Worm (Caenorhabditis elegans): ENCODE measurements around the gene col-124.

col-124 gene

DNA sequence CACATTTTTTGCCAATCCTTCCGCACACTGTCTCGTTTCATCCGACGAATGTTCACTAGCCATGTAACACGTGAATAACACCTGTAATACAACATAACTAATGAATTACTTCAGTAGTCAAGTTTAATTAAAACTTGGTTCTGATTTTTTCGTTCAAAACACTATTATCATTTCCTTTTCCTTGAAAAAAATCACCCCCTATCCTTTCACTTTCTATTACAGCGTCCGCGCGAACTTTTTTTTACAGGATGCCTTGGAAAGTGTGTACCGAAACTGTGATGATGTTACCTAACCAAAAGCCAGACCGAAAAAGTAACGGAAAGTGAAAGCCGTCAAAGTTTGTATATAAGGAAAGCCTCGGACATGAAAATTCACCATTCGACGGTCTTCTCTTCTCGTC is at the start of gene col-124:
TSS of gene col-124 (plus strand) at position 374 of the 400 bp plus-strand sequence.
- TF ChIP-seq cog-1 (tag; optimal IDR thresholded peaks at IDR 0.05) (no peak), ref-1 (GFP tag; conservative IDR thresholded peaks at IDR 0.05) (no peak), med-1 (GFP tag; optimal IDR thresholded peaks at IDR 0.05; ENCODE audit: insufficient read depth) (no peak), tab-1 (GFP tag; IDR thresholded peaks at IDR 0.05) (no peak), T22C8.4 (GFP tag; IDR thresholded peaks at IDR 0.05) (no peak), flt-1 (GFP tag; IDR thresholded peaks at IDR 0.05) (no peak), ztf-29 (GFP tag; IDR thresholded peaks at IDR 0.05) (no peak), ztf-23 (GFP tag; IDR thresholded peaks at IDR 0.05) (no peak), klf-2 (GFP tag; conservative IDR thresholded peaks at IDR 0.05) (no peak)

- TF ChIP-seq flt-1 (GFP tag; IDR thresholded peaks at IDR 0.05), result no peak
- no peak for TF ChIP-seq cog-1 (tag; optimal IDR thresholded peaks at IDR 0.05)
- TF ChIP-seq T22C8.4 (GFP tag; IDR thresholded peaks at IDR 0.05), result no peak
- TF ChIP-seq tab-1 (GFP tag; IDR thresholded peaks at IDR 0.05), result no peak
- TF ChIP-seq med-1 (GFP tag; optimal IDR thresholded peaks at IDR 0.05; ENCODE audit: insufficient read depth), result no peak
- TF ChIP-seq klf-2 (GFP tag; conservative IDR thresholded peaks at IDR 0.05), result no peak
- no peak for TF ChIP-seq ztf-29 (GFP tag; IDR thresholded peaks at IDR 0.05)
- TF ChIP-seq ref-1 (GFP tag; conservative IDR thresholded peaks at IDR 0.05), result no peak
- no peak for TF ChIP-seq ztf-23 (GFP tag; IDR thresholded peaks at IDR 0.05)
Observed at ce11 chrIV:10170808-10171207, 45.4 kb upstream of the col-124 start.

ce11 chrIV:10174328-10174727 is 41.9 kb upstream of the col-124 start, which contains the start of gene pxf-1:
TSS of gene pxf-1 (minus strand) at chrIV:10174341.
- TF ChIP-seq cog-1 (tag; optimal IDR thresholded peaks at IDR 0.05) (no peak), flt-1 (GFP tag; IDR thresholded peaks at IDR 0.05) (no peak), ztf-29 (GFP tag; IDR thresholded peaks at IDR 0.05) (no peak), klf-2 (GFP tag; conservative IDR thresholded peaks at IDR 0.05) (no peak), T22C8.4 (GFP tag; IDR thresholded peaks at IDR 0.05) (no peak), med-1 (GFP tag; optimal IDR thresholded peaks at IDR 0.05; ENCODE audit: insufficient read depth) (no peak), ztf-23 (GFP tag; IDR thresholded peaks at IDR 0.05) (no peak), tab-1 (GFP tag; IDR thresholded peaks at IDR 0.05) (no peak), ref-1 (GFP tag; conservative IDR thresholded peaks at IDR 0.05) (no peak)

DNA sequence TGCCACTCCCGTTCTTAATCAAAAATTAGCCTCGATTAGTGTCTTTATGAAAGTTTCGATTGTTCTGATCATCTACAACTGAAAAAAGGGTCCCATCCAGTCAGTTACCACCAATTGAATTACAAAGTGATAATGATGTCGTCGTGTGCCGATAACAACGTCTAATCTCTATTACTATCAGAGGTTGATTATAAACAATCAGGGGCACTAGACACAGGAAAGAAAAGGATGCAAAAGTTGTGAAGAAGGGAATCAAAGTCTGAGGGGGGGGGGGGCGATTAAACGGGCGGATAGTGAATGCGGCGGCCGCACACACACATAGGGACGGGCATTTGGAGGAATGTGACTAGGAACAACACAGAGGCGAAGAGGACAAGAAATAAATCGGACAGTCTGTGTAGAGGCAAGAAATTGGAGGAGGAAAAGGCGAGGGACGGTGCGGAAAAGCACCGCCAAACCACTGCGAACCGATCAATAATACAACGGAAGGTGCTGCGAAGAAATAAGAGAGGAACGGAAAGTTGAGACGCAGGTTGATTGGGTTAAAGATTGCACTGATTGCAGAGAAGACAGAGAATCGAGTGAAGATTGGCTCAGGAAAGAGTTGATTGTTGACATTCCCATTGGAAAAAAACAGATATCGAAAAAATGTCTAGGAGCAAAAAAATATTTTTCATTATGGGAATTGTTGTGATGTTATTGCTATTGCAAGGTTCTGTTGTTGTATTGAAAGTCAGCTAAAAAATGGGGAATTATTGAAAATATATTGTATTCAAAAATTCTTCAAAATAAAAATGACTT is 41.1 kb upstream of the col-124 start:
- no peak for TF ChIP-seq klf-2 (GFP tag; conservative IDR thresholded peaks at IDR 0.05)
- no peak for TF ChIP-seq ztf-29 (GFP tag; IDR thresholded peaks at IDR 0.05)
- TF ChIP-seq ztf-23 (GFP tag; IDR thresholded peaks at IDR 0.05), result peak; percentile 55; the same call in 1 of the 2 replicates
- TF ChIP-seq T22C8.4 (GFP tag; IDR thresholded peaks at IDR 0.05), result peak; percentile 73
- no peak for TF ChIP-seq med-1 (GFP tag; optimal IDR thresholded peaks at IDR 0.05; ENCODE audit: insufficient read depth)
- peak; percentile 2 for TF ChIP-seq cog-1 (tag; optimal IDR thresholded peaks at IDR 0.05)
- no peak for TF ChIP-seq ref-1 (GFP tag; conservative IDR thresholded peaks at IDR 0.05)
- 0 out of 2 replicates have a peak, but pooled peaks have one; percentile 45 for TF ChIP-seq tab-1 (GFP tag; IDR thresholded peaks at IDR 0.05)
- TF ChIP-seq flt-1 (GFP tag; IDR thresholded peaks at IDR 0.05), result no peak

ce11 chrIV:10176252-10176730 is 40.0 kb upstream of the col-124 start, which contains the start of gene rack-1:
TSS of gene rack-1 (plus strand) at chrIV:10176680.
- TF ChIP-seq flt-1 (GFP tag; IDR thresholded peaks at IDR 0.05), result no peak
- no peak for TF ChIP-seq klf-2 (GFP tag; conservative IDR thresholded peaks at IDR 0.05)
- no peak for TF ChIP-seq ztf-23 (GFP tag; IDR thresholded peaks at IDR 0.05)
- TF ChIP-seq ref-1 (GFP tag; conservative IDR thresholded peaks at IDR 0.05), result no peak
- no peak for TF ChIP-seq med-1 (GFP tag; optimal IDR thresholded peaks at IDR 0.05; ENCODE audit: insufficient read depth)
- no peak for TF ChIP-seq T22C8.4 (GFP tag; IDR thresholded peaks at IDR 0.05)
- no peak for TF ChIP-seq tab-1 (GFP tag; IDR thresholded peaks at IDR 0.05)
- TF ChIP-seq ztf-29 (GFP tag; IDR thresholded peaks at IDR 0.05), result no peak
- TF ChIP-seq cog-1 (tag; optimal IDR thresholded peaks at IDR 0.05), result no peak

- no peak for TF ChIP-seq med-1 (GFP tag; optimal IDR thresholded peaks at IDR 0.05; ENCODE audit: insufficient read depth)
- TF ChIP-seq T22C8.4 (GFP tag; IDR thresholded peaks at IDR 0.05), result no peak
- no peak for TF ChIP-seq tab-1 (GFP tag; IDR thresholded peaks at IDR 0.05)
- no peak for TF ChIP-seq ztf-29 (GFP tag; IDR thresholded peaks at IDR 0.05)
- no peak for TF ChIP-seq cog-1 (tag; optimal IDR thresholded peaks at IDR 0.05)
- TF ChIP-seq klf-2 (GFP tag; conservative IDR thresholded peaks at IDR 0.05), result no peak
- TF ChIP-seq ref-1 (GFP tag; conservative IDR thresholded peaks at IDR 0.05), result no peak
Observed at ce11 chrIV:10177779-10178178, 38.5 kb upstream of the col-124 start, which contains the start of gene mspn-1. TSS of gene mspn-1 (plus strand) at chrIV:10177968.

ce11 chrIV:10180133-10180749 is 36.0 kb upstream of the col-124 start, which contains the start of gene gta-1:
TSS of gene gta-1 (plus strand) at chrIV:10180660.
- no peak for TF ChIP-seq cog-1 (tag; optimal IDR thresholded peaks at IDR 0.05)
- no peak for TF ChIP-seq ztf-29 (GFP tag; IDR thresholded peaks at IDR 0.05)
- no peak for TF ChIP-seq med-1 (GFP tag; optimal IDR thresholded peaks at IDR 0.05; ENCODE audit: insufficient read depth)
- TF ChIP-seq ztf-23 (GFP tag; IDR thresholded peaks at IDR 0.05), result no peak
- no peak for TF ChIP-seq ref-1 (GFP tag; conservative IDR thresholded peaks at IDR 0.05)
- TF ChIP-seq flt-1 (GFP tag; IDR thresholded peaks at IDR 0.05), result no peak
- TF ChIP-seq klf-2 (GFP tag; conservative IDR thresholded peaks at IDR 0.05), result no peak
- no peak for TF ChIP-seq T22C8.4 (GFP tag; IDR thresholded peaks at IDR 0.05)
- no peak for TF ChIP-seq tab-1 (GFP tag; IDR thresholded peaks at IDR 0.05)

DNA sequence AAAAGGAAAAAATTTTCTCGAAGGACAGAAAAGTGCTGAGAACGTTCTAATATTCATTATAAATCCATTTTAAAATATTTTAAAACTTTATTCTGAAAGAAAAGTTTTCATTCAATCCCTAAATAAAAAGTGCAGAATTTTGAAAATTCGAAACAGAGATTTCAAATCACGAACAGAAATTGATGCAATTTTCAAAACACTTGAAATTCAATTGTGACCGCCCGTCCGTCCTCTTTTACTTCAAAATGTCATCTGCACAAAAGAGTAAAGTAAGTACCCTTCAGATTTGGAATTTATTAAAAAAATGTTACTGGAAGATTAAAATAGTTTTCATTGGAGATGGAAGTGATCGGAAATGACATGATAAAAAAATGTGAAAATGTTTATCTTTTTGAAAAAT is 27.7 kb upstream of the col-124 start:
- TF ChIP-seq med-1 (GFP tag; optimal IDR thresholded peaks at IDR 0.05; ENCODE audit: insufficient read depth) (no peak), flt-1 (GFP tag; IDR thresholded peaks at IDR 0.05) (no peak), cog-1 (tag; optimal IDR thresholded peaks at IDR 0.05) (no peak), ztf-23 (GFP tag; IDR thresholded peaks at IDR 0.05) (no peak), T22C8.4 (GFP tag; IDR thresholded peaks at IDR 0.05) (no peak), tab-1 (GFP tag; IDR thresholded peaks at IDR 0.05) (no peak), klf-2 (GFP tag; conservative IDR thresholded peaks at IDR 0.05) (no peak), ref-1 (GFP tag; conservative IDR thresholded peaks at IDR 0.05) (no peak), ztf-29 (GFP tag; IDR thresholded peaks at IDR 0.05) (no peak)

Data from whole organism, midembryonic.